ENCODE assay signal across 3 fruit fly cellular contexts in genomic region chr3R:22503630-22504029, dm6.
A peak's percentile ranks its signal among the peaks of the same experiment; 100 is the strongest.
TF ChIP-seq lines count a peak whose summit lies in the region.

No protein-coding gene starts in this region.

- TF ChIP-seq CTCF in whole organism, embryonic (GFP tag; optimal IDR thresholded peaks at IDR 0.05; lab: Kevin White, UChicago) = no peak

TF ChIP-seq in whole organism, embryonic, 481 proteins besides CTCF, POLR2A, EP300 and RAD21 (continues in another document):
- TF ChIP-seq BEAF-32 (GFP tag; optimal IDR thresholded peaks at IDR 0.05; lab: Kevin White, UChicago) (no peak), Fer3 (tag; optimal IDR thresholded peaks at IDR 0.05; lab: Kevin White, UChicago) (peak; percentile 17), CG15073 (GFP tag; optimal IDR thresholded peaks at IDR 0.05; lab: Kevin White, UChicago) (no peak), CG18619 (GFP tag; optimal IDR thresholded peaks at IDR 0.05; lab: Kevin White, UChicago) (peak; percentile 0), CG11504 (tag; optimal IDR thresholded peaks at IDR 0.05; lab: Kevin White, UChicago) (peak; percentile 27), Lpt (GFP tag; optimal IDR thresholded peaks at IDR 0.05; lab: Kevin White, UChicago) (no peak), bowl (GFP tag; IDR thresholded peaks at IDR 0.05; lab: Robert Waterston, UW) (no peak), Atf3 (GFP tag; optimal IDR thresholded peaks at IDR 0.05; lab: Kevin White, UChicago) (no peak), row (GFP tag; IDR thresholded peaks at IDR 0.05; lab: Robert Waterston, UW) (peak; percentile 48; the same call in 2 of the 3 replicates), PHDP (tag; optimal IDR thresholded peaks at IDR 0.05; lab: Kevin White, UChicago) (peak; percentile 24), CG2712 (tag; optimal IDR thresholded peaks at IDR 0.05; lab: Kevin White, UChicago) (no peak), Fer2 (tag; optimal IDR thresholded peaks at IDR 0.05; lab: Kevin White, UChicago) (no peak), CG1024 (GFP tag; IDR thresholded peaks at IDR 0.05; lab: Robert Waterston, UW) (no peak), slbo (GFP tag; IDR thresholded peaks at IDR 0.05; lab: Robert Waterston, UW) (peak; percentile 45; the same call in 1 of the 2 replicates), CG8944 (GFP tag; optimal IDR thresholded peaks at IDR 0.05; lab: Kevin White, UChicago) (no peak), tio (GFP tag; optimal IDR thresholded peaks at IDR 0.05; lab: Kevin White, UChicago) (no peak), CG12769 (tag; optimal IDR thresholded peaks at IDR 0.05; lab: Kevin White, UChicago) (peak; percentile 66), gsb (GFP tag; IDR thresholded peaks at IDR 0.05; lab: Robert Waterston, UW) (no peak), pita (GFP tag; optimal IDR thresholded peaks at IDR 0.05; lab: Kevin White, UChicago) (no peak), CG8089 (GFP tag; optimal IDR thresholded peaks at IDR 0.05; lab: Kevin White, UChicago) (no peak), caup (GFP tag; optimal IDR thresholded peaks at IDR 0.05; lab: Kevin White, UChicago; ENCODE audit: severe bottlenecking) (peak; percentile 30), ase (GFP tag; IDR thresholded peaks at IDR 0.05; lab: Robert Waterston, UW) (no peak), Dll (GFP tag; IDR thresholded peaks at IDR 0.05; lab: Robert Waterston, UW; ENCODE audit: partially characterized antibody) (no peak), lilli (GFP tag; optimal IDR thresholded peaks at IDR 0.05; lab: Kevin White, UChicago) (peak; percentile 22), sqz (GFP tag; optimal IDR thresholded peaks at IDR 0.05; lab: Kevin White, UChicago) (no peak), CG4730 (GFP tag; IDR thresholded peaks at IDR 0.05; lab: Robert Waterston, UW) (0 out of 2 replicates have a peak, but pooled peaks have one; percentile 21), CG4854 (GFP tag; optimal IDR thresholded peaks at IDR 0.05; lab: Kevin White, UChicago) (no peak), ewg (GFP tag; optimal IDR thresholded peaks at IDR 0.05; lab: Kevin White, UChicago) (no peak), CG8924 (tag; optimal IDR thresholded peaks at IDR 0.05; lab: Kevin White, UChicago) (no peak), ac (GFP tag; optimal IDR thresholded peaks at IDR 0.05; lab: Kevin White, UChicago) (no peak), CkIIα-i1 (GFP tag; IDR thresholded peaks at IDR 0.05; lab: Robert Waterston, UW) (no peak)

TF ChIP-seq in whole organism, prepupa, 60 proteins besides CTCF, POLR2A, EP300 and RAD21:
- no peak for TF ChIP-seq fd59A (GFP tag; optimal IDR thresholded peaks at IDR 0.05; lab: Kevin White, UChicago)
- TF ChIP-seq Hr39 (GFP tag; optimal IDR thresholded peaks at IDR 0.05; lab: Kevin White, UChicago) = no peak
- no peak for TF ChIP-seq Ets96B (tag; optimal IDR thresholded peaks at IDR 0.05; lab: Kevin White, UChicago)
- TF ChIP-seq svp (GFP tag; lab: Kevin White, UChicago) = peak; percentile 15
TF ChIP-seq in whole organism, prepupa: peak in this region for 1.

TF ChIP-seq in whole organism, pupa, 21 proteins besides CTCF, POLR2A, EP300 and RAD21:
- TF ChIP-seq CG8159 (tag; optimal IDR thresholded peaks at IDR 0.05; lab: Kevin White, UChicago) (peak; percentile 2), CG12605 (GFP tag; IDR thresholded peaks at IDR 0.05; lab: Robert Waterston, UW) (no peak), CG4496 (GFP tag; IDR thresholded peaks at IDR 0.05; lab: Robert Waterston, UW) (no peak), Pif1B (GFP tag; optimal IDR thresholded peaks at IDR 0.05; lab: Kevin White, UChicago) (no peak), fd96Ca (GFP tag; IDR thresholded peaks at IDR 0.05; lab: Robert Waterston, UW) (no peak), CG14655 (GFP tag; optimal IDR thresholded peaks at IDR 0.05; lab: Kevin White, UChicago) (no peak), CG17806 (tag; optimal IDR thresholded peaks at IDR 0.05; lab: Kevin White, UChicago) (no peak), CG13204 (GFP tag; optimal IDR thresholded peaks at IDR 0.05; lab: Kevin White, UChicago) (no peak), CG15710 (tag; optimal IDR thresholded peaks at IDR 0.05; lab: Kevin White, UChicago) (no peak)
